Fruit fly (Drosophila melanogaster): ENCODE results near the gene Gbeta5.
A peak's percentile ranks its signal among the peaks of the same experiment; 100 is the strongest.

The Gbeta5 gene

dm6 chrX:8152077-8152476, at the start of gene Gbeta5 (continued):
- TF ChIP-seq CG3995 (GFP tag; optimal IDR thresholded peaks at IDR 0.05) (no peak), CG12659 (GFP tag; optimal IDR thresholded peaks at IDR 0.05) (no peak), ewg (GFP tag; optimal IDR thresholded peaks at IDR 0.05) (no peak), sens-2 (GFP tag; IDR thresholded peaks at IDR 0.05) (no peak), bbx (GFP tag; IDR thresholded peaks at IDR 0.05; ENCODE audit: partially characterized antibody) (peak; percentile 14; the same call in 1 of the 2 replicates), ERR (GFP tag; optimal IDR thresholded peaks at IDR 0.05) (no peak), unpg (GFP tag; optimal IDR thresholded peaks at IDR 0.05) (no peak), CG10366 (GFP tag; IDR thresholded peaks at IDR 0.05) (no peak), cad (GFP tag; optimal IDR thresholded peaks at IDR 0.05) (no peak), CG14710 (tag; optimal IDR thresholded peaks at IDR 0.05) (peak; percentile 17), vnd (GFP tag; IDR thresholded peaks at IDR 0.05; ENCODE audit: partially characterized antibody) (no peak), CG12155 (GFP tag; optimal IDR thresholded peaks at IDR 0.05) (no peak), CG34376 (GFP tag; optimal IDR thresholded peaks at IDR 0.05) (no peak), Bteb2 (GFP tag; optimal IDR thresholded peaks at IDR 0.05) (no peak), CG3281 (GFP tag; optimal IDR thresholded peaks at IDR 0.05) (no peak)

dm6 chrX:8198935-8199580, 47.0 kb upstream of the Gbeta5 start:
- peak; percentile 58 for TF ChIP-seq CG7987 (GFP tag; optimal IDR thresholded peaks at IDR 0.05)
- 0 out of 2 replicates have a peak, but pooled peaks have one; percentile 8 for TF ChIP-seq sob (GFP tag; IDR thresholded peaks at IDR 0.05)
- TF ChIP-seq fd102C (GFP tag; optimal IDR thresholded peaks at IDR 0.05): no peak
- TF ChIP-seq abd-A (tag; optimal IDR thresholded peaks at IDR 0.05): no peak
- peak; percentile 34 for TF ChIP-seq CG13296 (GFP tag; optimal IDR thresholded peaks at IDR 0.05)
- TF ChIP-seq CG7556 (GFP tag; optimal IDR thresholded peaks at IDR 0.05): no peak
- no peak for TF ChIP-seq bab2 (GFP tag; optimal IDR thresholded peaks at IDR 0.05)
- TF ChIP-seq Tbp (GFP tag; optimal IDR thresholded peaks at IDR 0.05): no peak
- no peak for TF ChIP-seq nom (GFP tag; optimal IDR thresholded peaks at IDR 0.05)
- TF ChIP-seq Pdp1 (GFP tag; optimal IDR thresholded peaks at IDR 0.05): peak in 1 of 2 experiments; percentile 42
- TF ChIP-seq Awh (GFP tag; IDR thresholded peaks at IDR 0.05): peak; percentile 29; the same call in 1 of the 2 replicates
- TF ChIP-seq oc (tag; optimal IDR thresholded peaks at IDR 0.05): peak; percentile 14
- TF ChIP-seq CG3281 (GFP tag; optimal IDR thresholded peaks at IDR 0.05): peak; percentile 7
- TF ChIP-seq CG15696 (tag; optimal IDR thresholded peaks at IDR 0.05): no peak
- peak; percentile 29; the same call in 1 of the 2 replicates for TF ChIP-seq Rfx (GFP tag; IDR thresholded peaks at IDR 0.05)
- TF ChIP-seq crol (GFP tag; IDR thresholded peaks at IDR 0.05): peak; percentile 90
- peak; percentile 41 for TF ChIP-seq Hey (tag; optimal IDR thresholded peaks at IDR 0.05)
- TF ChIP-seq CG32772 (GFP tag; IDR thresholded peaks at IDR 0.05): peak; percentile 47; the same call in 1 of the 2 replicates
- peak; percentile 90 for TF ChIP-seq sd (tag; optimal IDR thresholded peaks at IDR 0.05)
- no peak for TF ChIP-seq Hmx (GFP tag; optimal IDR thresholded peaks at IDR 0.05)
- TF ChIP-seq CG6813 (GFP tag; optimal IDR thresholded peaks at IDR 0.05): peak; percentile 11
- TF ChIP-seq Nf-YC (tag; optimal IDR thresholded peaks at IDR 0.05): peak; percentile 30
- TF ChIP-seq Vsx1 (GFP tag; optimal IDR thresholded peaks at IDR 0.05): peak; percentile 63
- peak; percentile 14 for TF ChIP-seq Blimp-1 (GFP tag; optimal IDR thresholded peaks at IDR 0.05)
- TF ChIP-seq CG15601 (tag; optimal IDR thresholded peaks at IDR 0.05): peak; percentile 13
- no peak for TF ChIP-seq CG43689 (GFP tag; IDR thresholded peaks at IDR 0.05)
- TF ChIP-seq dysf (GFP tag; IDR thresholded peaks at IDR 0.05): peak; percentile 28; the same call in 1 of the 3 replicates
- peak; percentile 95 for TF ChIP-seq exex (tag; optimal IDR thresholded peaks at IDR 0.05)
- no peak for TF ChIP-seq lov (optimal IDR thresholded peaks at IDR 0.05)
- no peak for TF ChIP-seq lov (GFP tag; IDR thresholded peaks at IDR 0.05)
- TF ChIP-seq HmgZ (tag; optimal IDR thresholded peaks at IDR 0.05): peak; percentile 35
- peak; percentile 47 for TF ChIP-seq Hmr (GFP tag; optimal IDR thresholded peaks at IDR 0.05)
- TF ChIP-seq CG18599 (GFP tag; optimal IDR thresholded peaks at IDR 0.05): peak; percentile 64
- TF ChIP-seq salm (tag; optimal IDR thresholded peaks at IDR 0.05): peak; percentile 4

Data from whole organism, embryonic.